Worm (Caenorhabditis elegans) whole organism, L1 larva: ENCODE measurements around the gene tsp-10.
A peak's percentile ranks its signal among the peaks of the same experiment; 100 is the strongest.

Experiments
- C16A3.4 ChIP-seq: fragments of 150-350 bp; optimal IDR thresholded peaks from 2 replicates; lab custom pipeline; 2014; ENCODE audit warnings: missing biosample characterization, missing genetic modification characterization
- C34B4.2 ChIP-seq: sonication (generic microtip); optimal IDR thresholded peaks from 2 replicates; lab custom pipeline; 2017; ENCODE audit warnings: mild to moderate bottlenecking, missing genetic modification characterization, missing compliant biosample characterization
- aha-1 ChIP-seq: fragments of 150-350 bp; optimal IDR thresholded peaks from 2 replicates; lab custom pipeline; 2014; ENCODE audit warnings: missing biosample characterization, missing genetic modification characterization
- blmp-1 ChIP-seq: fragments of 150-350 bp; optimal IDR thresholded peaks from 2 replicates; lab custom pipeline; 2014; ENCODE audit warnings: missing biosample characterization, missing genetic modification characterization
- ceh-63 ChIP-seq: fragments of 200-800 bp; sonication (Bioruptor generic); optimal IDR thresholded peaks from 2 replicates; lab custom pipeline; 2018; ENCODE audit warnings: mild to moderate bottlenecking, missing genetic modification characterization, missing compliant biosample characterization
- ceh-82 ChIP-seq, 3 experiments: fragments of 150-350 bp in 1 of 3; sonication (generic microtip) in 2 of 3; optimal IDR thresholded peaks; 2 replicates each; lab custom pipeline; 2014 to 2017; ENCODE audit warnings: missing biosample characterization in 3 of 3, missing genetic modification characterization in 3 of 3
- ceh-88 ChIP-seq: fragments of 200-800 bp; sonication (Bioruptor generic); IDR thresholded peaks from 2 replicates; pipeline ENCODE4 v1.3.6; 2022; ENCODE audit warnings: missing genetic modification characterization, missing compliant biosample characterization
- ces-1 ChIP-seq: fragments of 150-350 bp; optimal IDR thresholded peaks from 2 replicates; lab custom pipeline; 2014; ENCODE audit warnings: missing biosample characterization, missing genetic modification reagents, missing genetic modification characterization
- dsc-1 ChIP-seq: sonication (generic microtip); optimal IDR thresholded peaks from 2 replicates; lab custom pipeline; 2016; ENCODE audit warnings: mild to moderate bottlenecking, missing genetic modification characterization, missing compliant biosample characterization
- efl-1 ChIP-seq, 4 experiments: fragments of 150-350 bp; optimal IDR thresholded peaks in 3 of 4; peaks in 1 of 4; 1 replicate in 1 of 4; 2 replicates in 3 of 4; lab custom pipeline; 2014; ENCODE audit warnings: missing biosample characterization in 2 of 4, missing genetic modification characterization in 2 of 4, missing genetic modification reagents in 2 of 4
- efl-3 ChIP-seq: fragments of 200-800 bp; sonication (Bioruptor generic); optimal IDR thresholded peaks from 2 replicates; lab custom pipeline; 2018; ENCODE audit warnings: mild to moderate bottlenecking, missing genetic modification characterization, missing compliant biosample characterization
- egl-13 ChIP-seq: sonication (generic microtip); optimal IDR thresholded peaks from 2 replicates; lab custom pipeline; 2016; ENCODE audit warnings: missing genotype, missing genetic modification reagents, missing genetic modification characterization, missing compliant biosample characterization
- elt-3 ChIP-seq, 6 experiments: fragments of 150-350 bp in 1 of 6; sonication (generic microtip); optimal IDR thresholded peaks; 2 replicates each; lab custom pipeline; 2017 to 2018; ENCODE audit warnings: missing biosample characterization in 6 of 6, missing genetic modification characterization in 6 of 6, inconsistent platforms in 1 of 6
- ets-5 ChIP-seq: fragments of 200-800 bp; sonication (Bioruptor generic); IDR thresholded peaks from 2 replicates; pipeline ENCODE4 v1.3.6; 2022; ENCODE audit warnings: missing genetic modification characterization, missing compliant biosample characterization
- fkh-10 ChIP-seq: sonication (generic microtip); optimal IDR thresholded peaks from 2 replicates; lab custom pipeline; 2017; ENCODE audit warnings: missing biosample characterization, missing genetic modification reagents, missing genetic modification characterization
- grh-1 ChIP-seq: fragments of 200-800 bp; sonication (Bioruptor generic); IDR thresholded peaks from 2 replicates; pipeline ENCODE4 v1.3.6; 2022; ENCODE audit warnings: missing genetic modification reagents, missing genetic modification characterization, missing compliant biosample characterization
- hlh-17 ChIP-seq: fragments of 200-800 bp; sonication (Bioruptor generic); optimal IDR thresholded peaks from 2 replicates; lab custom pipeline; 2018; ENCODE audit warnings: missing genetic modification characterization, mild to moderate bottlenecking, missing compliant biosample characterization, moderate library complexity, borderline replicate concordance
- hlh-4 ChIP-seq: sonication (generic microtip); optimal IDR thresholded peaks from 2 replicates; lab custom pipeline; 2016; ENCODE audit warnings: mild to moderate bottlenecking, missing genetic modification characterization, missing compliant biosample characterization
- hpl-2 ChIP-seq: fragments of 150-350 bp; optimal IDR thresholded peaks from 2 replicates; lab custom pipeline; 2014; ENCODE audit warnings: missing biosample characterization, missing genetic modification reagents, missing genetic modification characterization
- lin-13 ChIP-seq: fragments of 150-350 bp; optimal IDR thresholded peaks from 2 replicates; lab custom pipeline; 2014; ENCODE audit warnings: missing biosample characterization, missing genetic modification reagents, missing genetic modification characterization
- lin-14 ChIP-seq: fragments of 200-800 bp; sonication (Bioruptor generic); optimal IDR thresholded peaks from 2 replicates; lab custom pipeline; 2018; ENCODE audit warnings: mild to moderate bottlenecking, missing genetic modification characterization, moderate library complexity, missing compliant biosample characterization
- lin-15B ChIP-seq: fragments of 150-350 bp; sonication (generic microtip); optimal IDR thresholded peaks from 3 replicates; lab custom pipeline; 2014; ENCODE audit warnings: missing biosample characterization, missing genetic modification characterization
- lir-3 ChIP-seq: sonication (generic microtip); optimal IDR thresholded peaks from 2 replicates; lab custom pipeline; 2016; ENCODE audit warnings: mild to moderate bottlenecking, missing genetic modification characterization, moderate library complexity, missing compliant biosample characterization; ENCODE audit not compliant: poor library complexity
- lsy-2 ChIP-seq, 2 experiments: fragments of 150-350 bp; optimal IDR thresholded peaks; 2 replicates each; lab custom pipeline; 2014; ENCODE audit warnings: missing biosample characterization in 2 of 2, missing genetic modification characterization in 2 of 2
- mab-9 ChIP-seq: fragments of 200-800 bp; sonication (Bioruptor generic); IDR thresholded peaks from 2 replicates; pipeline ENCODE4 v1.3.6; 2022; ENCODE audit warnings: missing genetic modification reagents, missing genetic modification characterization, missing compliant biosample characterization
- mef-2 ChIP-seq: fragments of 150-350 bp; optimal IDR thresholded peaks from 2 replicates; lab custom pipeline; 2014; ENCODE audit warnings: missing biosample characterization, missing genetic modification characterization
- nhr-12 ChIP-seq: sonication (generic microtip); optimal IDR thresholded peaks from 2 replicates; lab custom pipeline; 2017; ENCODE audit warnings: missing biosample characterization, missing genetic modification characterization
- nhr-20 ChIP-seq: sonication (generic microtip); optimal IDR thresholded peaks from 2 replicates; lab custom pipeline; 2016; ENCODE audit warnings: mild to moderate bottlenecking, missing genetic modification characterization, missing compliant biosample characterization
- nhr-28 ChIP-seq: fragments of 150-350 bp; optimal IDR thresholded peaks from 2 replicates; lab custom pipeline; 2014; ENCODE audit warnings: missing biosample characterization, missing genetic modification characterization
- nhr-71 ChIP-seq: sonication (generic microtip); optimal IDR thresholded peaks from 2 replicates; lab custom pipeline; 2016; ENCODE audit warnings: mild to moderate bottlenecking, missing genetic modification characterization, moderate library complexity, missing compliant biosample characterization
- nhr-76 ChIP-seq: sonication (generic microtip); optimal IDR thresholded peaks from 2 replicates; lab custom pipeline; 2017; ENCODE audit warnings: missing biosample characterization, missing genetic modification characterization
- nhr-77 ChIP-seq: fragments of 150-350 bp; optimal IDR thresholded peaks from 2 replicates; lab custom pipeline; 2014; ENCODE audit warnings: missing biosample characterization, missing genetic modification characterization
- nhr-84 ChIP-seq: sonication (generic microtip); optimal IDR thresholded peaks from 2 replicates; lab custom pipeline; 2017; ENCODE audit warnings: missing biosample characterization, missing genetic modification characterization
- nhr-85 ChIP-seq: sonication (generic microtip); peaks from one replicate; lab custom pipeline; 2016; ENCODE audit warnings: missing genetic modification characterization, inconsistent platforms, missing compliant biosample characterization
- pqm-1 ChIP-seq: sonication (generic microtip); optimal IDR thresholded peaks from 3 replicates; lab custom pipeline; 2017; ENCODE audit warnings: missing biosample characterization, missing genetic modification characterization
- snpc-4 ChIP-seq: fragments of 150-350 bp; optimal IDR thresholded peaks from 2 replicates; lab custom pipeline; 2014; ENCODE audit warnings: missing biosample characterization, missing genetic modification characterization
- snu-23 ChIP-seq: sonication (generic microtip); optimal IDR thresholded peaks from 2 replicates; lab custom pipeline; 2016; ENCODE audit warnings: missing genetic modification characterization, missing compliant biosample characterization
- sptf-1 ChIP-seq: fragments of 150-350 bp; optimal IDR thresholded peaks from 2 replicates; lab custom pipeline; 2014; ENCODE audit warnings: missing biosample characterization, missing genetic modification characterization
- tbx-2 ChIP-seq: sonication (generic microtip); optimal IDR thresholded peaks from 2 replicates; lab custom pipeline; 2016; ENCODE audit warnings: missing genetic modification characterization, missing compliant biosample characterization
- tlp-1 ChIP-seq: fragments of 150-350 bp; optimal IDR thresholded peaks from 2 replicates; lab custom pipeline; 2014; ENCODE audit warnings: missing biosample characterization, missing genetic modification characterization
- unc-62 ChIP-seq: fragments of 150-350 bp; optimal IDR thresholded peaks from 2 replicates; lab custom pipeline; 2014; ENCODE audit warnings: missing biosample characterization, missing genetic modification reagents, missing genetic modification characterization
- unc-86 ChIP-seq: sonication (generic microtip); optimal IDR thresholded peaks from 2 replicates; lab custom pipeline; 2016; ENCODE audit warnings: missing genetic modification characterization, missing compliant biosample characterization
- zag-1 ChIP-seq: fragments of 150-350 bp; optimal IDR thresholded peaks from 2 replicates; lab custom pipeline; 2014; ENCODE audit warnings: missing biosample characterization, missing genetic modification characterization
- ztf-11 ChIP-seq, 2 experiments: sonication (generic microtip); optimal IDR thresholded peaks; 2 replicates each; lab custom pipeline; 2016 to 2017; ENCODE audit warnings: missing genetic modification characterization in 2 of 2, missing biosample characterization in 1 of 2, missing compliant biosample characterization in 1 of 2

Gene tsp-10

ce11 chrII:6705593-6706228, 12.7 kb upstream of the tsp-10 start, which contains the start of gene rpy-1 (continued):
- TF ChIP-seq aha-1 (tag; lab: Kevin White, UChicago) = no peak
- no peak for TF ChIP-seq pqm-1 (tag; lab: Kevin White, UChicago)
- TF ChIP-seq C16A3.4 = no peak
- no peak for TF ChIP-seq ceh-63 (GFP tag; lab: Kevin White, UChicago)
- no peak for TF ChIP-seq lin-13 (GFP tag; lab: Kevin White, UChicago)
- TF ChIP-seq nhr-71 (tag; lab: Kevin White, UChicago) = peak; percentile 68
- TF ChIP-seq dsc-1 (tag; lab: Kevin White, UChicago) = peak; percentile 58
- TF ChIP-seq hlh-4 (tag; lab: Kevin White, UChicago) = no peak

- TF ChIP-seq tbx-2 (tag; lab: Kevin White, UChicago) (peak; percentile 21), fkh-10 (peak; percentile 39), C34B4.2 (no peak), lin-14 (peak; percentile 64)
Measured at ce11 chrII:6706552-6707091, 11.8 kb upstream of the tsp-10 start.

ce11 chrII:6707496-6708260, 10.7 kb upstream of the tsp-10 start:
- TF ChIP-seq snpc-4 (tag; lab: Kevin White, UChicago) (no peak), nhr-84 (no peak), sptf-1 (no peak), hlh-4 (tag; lab: Kevin White, UChicago) (no peak), lin-15B (tag; lab: Kevin White, UChicago) (no peak), fkh-10 (no peak), tbx-2 (tag; lab: Kevin White, UChicago) (peak; percentile 49), C16A3.4 (no peak), nhr-77 (tag; lab: Kevin White, UChicago) (no peak), unc-62 (GFP tag; lab: Kevin White, UChicago) (no peak), grh-1 (no peak), elt-3 (tag; optimal IDR thresholded peaks at IDR 0.05; lab: Kevin White, UChicago) (no peak), nhr-85 (no peak), ces-1 (GFP tag; lab: Kevin White, UChicago) (no peak), blmp-1 (tag; lab: Kevin White, UChicago) (peak; percentile 61), nhr-12 (no peak), efl-1 (optimal IDR thresholded peaks at IDR 0.05; lab: Kevin White, UChicago) (peak in 1 of 2 experiments; percentile 11), efl-1 (GFP tag; optimal IDR thresholded peaks at IDR 0.05 in 1 of 2; lab: Kevin White, UChicago) (peak in 1 of 2 experiments; percentile 59), tlp-1 (tag; lab: Kevin White, UChicago) (no peak), snu-23 (GFP tag; lab: Kevin White, UChicago) (peak; percentile 28), nhr-28 (tag; lab: Kevin White, UChicago) (no peak), mab-9 (no peak), nhr-71 (tag; lab: Kevin White, UChicago) (peak; percentile 74), aha-1 (tag; lab: Kevin White, UChicago) (no peak), lsy-2 (tag; optimal IDR thresholded peaks at IDR 0.05; lab: Kevin White, UChicago) (peak in 1 of 2 experiments; percentile 33), zag-1 (tag; lab: Kevin White, UChicago) (no peak), dsc-1 (tag; lab: Kevin White, UChicago) (peak; percentile 61), pqm-1 (tag; lab: Kevin White, UChicago) (no peak), hlh-17 (GFP tag; lab: Kevin White, UChicago) (no peak), efl-3 (GFP tag; lab: Kevin White, UChicago) (no peak), ztf-11 (tag; optimal IDR thresholded peaks at IDR 0.05; lab: Kevin White, UChicago) (no peak), ceh-82 (tag; optimal IDR thresholded peaks at IDR 0.05; lab: Kevin White, UChicago) (peak in 1 of 3 experiments; percentile 1), lin-14 (peak; percentile 92), ets-5 (GFP tag; lab: Robert Waterston, UW) (no peak), mef-2 (no peak), nhr-20 (peak; percentile 3), unc-86 (tag; lab: Kevin White, UChicago) (peak; percentile 5), nhr-76 (tag; lab: Kevin White, UChicago) (no peak), ceh-88 (no peak), hpl-2 (no peak), egl-13 (tag; lab: Kevin White, UChicago) (no peak), lir-3 (tag; lab: Kevin White, UChicago) (no peak)
